Worm (Caenorhabditis elegans): ENCODE measurements around the gene T02H6.11.

ce11 chrII:684811-685210, 16.1 kb downstream of the T02H6.11 start, which contains the start of gene T02H6.5:
- TF ChIP-seq klf-2 (GFP tag; conservative IDR thresholded peaks at IDR 0.05) (no peak), tab-1 (GFP tag; IDR thresholded peaks at IDR 0.05) (no peak), flt-1 (GFP tag; IDR thresholded peaks at IDR 0.05) (no peak), cog-1 (tag; optimal IDR thresholded peaks at IDR 0.05) (no peak), ztf-29 (GFP tag; IDR thresholded peaks at IDR 0.05) (no peak), ref-1 (GFP tag; conservative IDR thresholded peaks at IDR 0.05) (no peak), T22C8.4 (GFP tag; IDR thresholded peaks at IDR 0.05) (no peak), ztf-23 (GFP tag; IDR thresholded peaks at IDR 0.05) (no peak), med-1 (GFP tag; optimal IDR thresholded peaks at IDR 0.05; ENCODE audit: insufficient read depth) (no peak)

Data from whole organism, midembryonic.